Fruit fly (Drosophila melanogaster) Kc167 (cell line): ENCODE results near the gene CG3062.

ENCODE experiments used
- insv ChIP-seq: fragments of >200 bp; optimal IDR thresholded peaks from 3 replicates; lab custom pipeline; 2018; ENCODE audit warnings: missing external identifiers
- psq ChIP-seq: fragments of >200 bp; optimal IDR thresholded peaks from 2 replicates; lab custom pipeline; 2017; ENCODE audit warnings: missing external identifiers
- ttk ChIP-seq: sonication (Bioruptor generic); optimal IDR thresholded peaks from 2 replicates; lab custom pipeline; 2017; ENCODE audit warnings: missing external identifiers

DNA sequence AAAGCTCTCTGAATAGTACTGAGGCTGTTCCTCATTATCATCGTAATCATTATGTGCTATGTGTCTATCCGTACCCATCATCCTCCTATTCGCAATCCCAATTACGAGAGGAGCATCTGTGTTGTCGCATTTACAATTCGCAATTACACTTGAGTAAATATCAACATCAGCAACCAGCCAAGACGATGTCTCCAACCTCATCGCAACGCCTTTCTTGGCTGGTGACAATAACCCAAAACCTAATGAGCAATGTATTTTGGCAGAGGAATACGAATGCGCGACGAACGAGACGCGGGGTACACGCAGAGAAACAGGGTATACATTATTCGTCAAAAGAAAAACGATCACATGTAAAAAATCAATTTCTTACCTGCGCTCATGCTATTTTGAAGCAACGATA, 34.2 kb downstream of the CG3062 start:
- TF ChIP-seq psq (lab: Kevin White, UChicago) (no peak), insv (lab: Kevin White, UChicago) (no peak), ttk (lab: Kevin White, UChicago) (no peak)
